Fruit fly (Drosophila melanogaster): ENCODE results near the gene CG5895.

DNA sequence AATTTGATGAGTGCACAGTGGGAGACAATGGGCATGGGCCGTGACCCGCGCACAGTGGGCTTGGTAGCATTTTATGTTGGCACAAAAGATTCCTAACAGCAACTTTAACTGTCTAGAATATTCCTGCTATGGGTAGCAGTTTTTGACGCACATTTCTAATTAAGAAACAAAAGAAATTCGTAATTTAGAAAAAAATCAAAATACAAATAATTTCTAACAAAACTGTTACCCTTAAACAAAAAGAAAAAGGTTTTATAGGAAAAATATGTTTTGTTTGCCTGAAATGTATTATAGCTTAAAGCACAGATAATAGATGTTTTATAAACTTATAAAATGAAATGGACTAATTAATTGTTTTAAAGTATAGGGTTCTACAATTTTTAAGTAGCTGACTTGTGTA, 18.4 kb upstream of the CG5895 start:
- TF ChIP-seq Lpt (GFP tag; optimal IDR thresholded peaks at IDR 0.05), result no peak
- no peak for TF ChIP-seq CG6808 (GFP tag; optimal IDR thresholded peaks at IDR 0.05)
- TF ChIP-seq CG6854 (GFP tag; optimal IDR thresholded peaks at IDR 0.05), result no peak
- peak in 1 of 2 experiments; percentile 1 for TF ChIP-seq salr (GFP tag; optimal IDR thresholded peaks at IDR 0.05)
- peak; percentile 20 for TF ChIP-seq Ets96B (tag; optimal IDR thresholded peaks at IDR 0.05)
- TF ChIP-seq Gug (GFP tag; IDR thresholded peaks at IDR 0.05), result no peak
- peak; percentile 78 for TF ChIP-seq Eip78C (GFP tag)
